Fruit fly (Drosophila melanogaster) whole organism, embryonic: Measurements from ENCODE around the gene CG42820.

Experiments used
- Atf3 ChIP-seq: fragments of 200-800 bp; sonication (Bioruptor generic); optimal IDR thresholded peaks from 3 replicates; lab custom pipeline; 2016; ENCODE audit warnings: missing biosample characterization, missing genetic modification characterization
- CG10209 ChIP-seq: fragments of 200-800 bp; sonication (Bioruptor generic); optimal IDR thresholded peaks from 3 replicates; lab custom pipeline; 2017; ENCODE audit warnings: missing biosample characterization, mild to moderate bottlenecking, missing genetic modification characterization, missing genetic modification reagents
- CG1024 ChIP-seq: fragments of 200-800 bp; sonication (Bioruptor generic); IDR thresholded peaks from 2 replicates; pipeline ENCODE4 v1.3.6; 2022; ENCODE audit warnings: missing biosample characterization, missing genetic modification characterization
- CG10366 ChIP-seq: fragments of 200-800 bp; sonication (Bioruptor generic); IDR thresholded peaks from 2 replicates; pipeline ENCODE4 v1.3.6; 2022; ENCODE audit warnings: missing biosample characterization, missing genetic modification characterization
- CG11093 ChIP-seq: fragments of 200-800 bp; sonication (Bioruptor generic); IDR thresholded peaks from 3 replicates; pipeline ENCODE4 v1.3.6; 2022; ENCODE audit warnings: missing biosample characterization, missing genetic modification characterization
- CG11695 ChIP-seq: fragments of 200-800 bp; sonication (Bioruptor generic); IDR thresholded peaks from 3 replicates; pipeline ENCODE4 v1.3.6; 2022; ENCODE audit warnings: missing biosample characterization, missing genetic modification characterization
- CG12391 ChIP-seq: fragments of 200-800 bp; sonication (Bioruptor generic); optimal IDR thresholded peaks from 3 replicates; lab custom pipeline; 2018; ENCODE audit warnings: missing biosample characterization, mild to moderate bottlenecking, missing genetic modification characterization, moderate library complexity
- CG16815 ChIP-seq: fragments of 200-800 bp; sonication (Bioruptor generic); optimal IDR thresholded peaks from 3 replicates; lab custom pipeline; 2017; ENCODE audit warnings: missing biosample characterization, mild to moderate bottlenecking, missing genetic modification characterization
- CG16863 ChIP-seq: fragments of 200-800 bp; sonication (Bioruptor generic); optimal IDR thresholded peaks from 3 replicates; lab custom pipeline; 2016; ENCODE audit warnings: missing biosample characterization, missing genetic modification characterization
- CG1832 ChIP-seq: fragments of 200-800 bp; sonication (Bioruptor generic); optimal IDR thresholded peaks from 2 replicates; lab custom pipeline; 2017; ENCODE audit warnings: missing biosample characterization, mild to moderate bottlenecking, missing genetic modification characterization, inconsistent platforms
- CG2120 ChIP-seq: fragments of 200-800 bp; sonication (Bioruptor generic); optimal IDR thresholded peaks from 3 replicates; lab custom pipeline; 2016; ENCODE audit warnings: missing biosample characterization, missing genetic modification characterization
- CG2889 ChIP-seq: fragments of 200-800 bp; sonication (Bioruptor generic); IDR thresholded peaks from 3 replicates; pipeline ENCODE4 v1.3.6; 2022; ENCODE audit warnings: missing biosample characterization, missing genetic modification characterization
- CG3065 ChIP-seq: fragments of 200-800 bp; sonication (Bioruptor generic); optimal IDR thresholded peaks from 2 replicates; lab custom pipeline; 2016; ENCODE audit warnings: missing biosample characterization, missing genetic modification characterization
- CG3726 ChIP-seq: fragments of 200-800 bp; sonication (Bioruptor generic); IDR thresholded peaks from 3 replicates; pipeline ENCODE4, ENCODE4 v1.3.6; 2022; ENCODE audit warnings: missing biosample characterization, missing genetic modification characterization
- CG7556 ChIP-seq: fragments of 200-800 bp; sonication (Bioruptor generic); optimal IDR thresholded peaks from 2 replicates; lab custom pipeline; 2017; ENCODE audit warnings: missing biosample characterization, mild to moderate bottlenecking, missing genetic modification characterization
- CG7963 ChIP-seq: fragments of 200-800 bp; sonication (Bioruptor generic); IDR thresholded peaks from 3 replicates; pipeline ENCODE4 v1.3.6; 2022; ENCODE audit warnings: missing biosample characterization, missing genetic modification characterization; ENCODE audit not compliant: partially characterized antibody
- CG7987 ChIP-seq: fragments of 200-800 bp; sonication (Bioruptor generic); optimal IDR thresholded peaks from 2 replicates; lab custom pipeline; 2018; ENCODE audit warnings: missing biosample characterization, mild to moderate bottlenecking, missing genetic modification characterization, moderate library complexity
- CG8281 ChIP-seq: fragments of 200-800 bp; sonication (Bioruptor generic); optimal IDR thresholded peaks from 2 replicates; lab custom pipeline; 2018; ENCODE audit warnings: missing biosample characterization, mild to moderate bottlenecking, missing genetic modification characterization, moderate library complexity
- CG8359 ChIP-seq: fragments of 200-800 bp; sonication (Bioruptor generic); optimal IDR thresholded peaks from 2 replicates; lab custom pipeline; 2017; ENCODE audit warnings: missing biosample characterization, mild to moderate bottlenecking, missing genetic modification characterization, borderline replicate concordance
- D ChIP-seq, 2 experiments: fragments of 200-800 bp in 1 of 2; fragments of >200 bp in 1 of 2; sonication (Bioruptor generic) in 1 of 2; optimal IDR thresholded peaks; 2 replicates in 1 of 2; 3 replicates in 1 of 2; lab custom pipeline; 2017; ENCODE audit warnings: mild to moderate bottlenecking in 1 of 2, missing biosample characterization in 1 of 2, missing genetic modification characterization in 1 of 2, missing genetic modification reagents in 1 of 2
- Dp ChIP-seq: fragments of 200-800 bp; sonication (Bioruptor generic); optimal IDR thresholded peaks from 2 replicates; lab custom pipeline; 2018; ENCODE audit warnings: missing biosample characterization, mild to moderate bottlenecking, missing genetic modification characterization, moderate library complexity
- Ets97D ChIP-seq: fragments of 200-800 bp; sonication (Bioruptor generic); optimal IDR thresholded peaks from 3 replicates; lab custom pipeline; 2016; ENCODE audit warnings: missing biosample characterization, missing genetic modification characterization
- H15 ChIP-seq: fragments of 200-800 bp; sonication (Bioruptor generic); IDR thresholded peaks from 3 replicates; pipeline ENCODE4 v1.3.6; 2022; ENCODE audit warnings: missing biosample characterization, missing genetic modification characterization
- Hr78 ChIP-seq, 2 experiments: fragments of 200-800 bp in 1 of 2; fragments of >200 bp in 1 of 2; sonication (Bioruptor generic) in 1 of 2; optimal IDR thresholded peaks; 2 replicates each; lab custom pipeline; 2017 to 2019; ENCODE audit warnings: missing biosample characterization in 2 of 2, missing genetic modification characterization in 2 of 2, mild to moderate bottlenecking in 1 of 2, moderate library complexity in 1 of 2
- MBD-R2 ChIP-seq: fragments of 200-800 bp; sonication (Bioruptor generic); IDR thresholded peaks from 2 replicates; pipeline ENCODE4 v1.3.6; 2022; ENCODE audit warnings: missing biosample characterization, missing genetic modification characterization
- NC2α ChIP-seq: fragments of 200-800 bp; sonication (Bioruptor generic); optimal IDR thresholded peaks from 2 replicates; lab custom pipeline; 2016; ENCODE audit warnings: missing biosample characterization, missing genetic modification characterization
- Sox100B ChIP-seq: fragments of 200-800 bp; sonication (Bioruptor generic); optimal IDR thresholded peaks from 3 replicates; lab custom pipeline; 2018; ENCODE audit warnings: missing biosample characterization, mild to moderate bottlenecking, missing genetic modification characterization
- Stat92E ChIP-seq, 3 experiments: fragments of >200 bp in 2 of 3; fragments of 200-800 bp in 1 of 3; sonication (Bioruptor generic) in 1 of 3; optimal IDR thresholded peaks; 2 replicates each; lab custom pipeline; 2017 to 2019; ENCODE audit warnings: missing biosample characterization in 3 of 3, missing genetic modification characterization in 3 of 3, mild to moderate bottlenecking in 1 of 3, moderate library complexity in 1 of 3
- cg ChIP-seq: fragments of 200-800 bp; sonication (Bioruptor generic); optimal IDR thresholded peaks from 3 replicates; lab custom pipeline; 2019; ENCODE audit warnings: missing biosample characterization, mild to moderate bottlenecking, missing genetic modification characterization, moderate library complexity
- dan ChIP-seq: fragments of 200-800 bp; sonication (Bioruptor generic); IDR thresholded peaks from 2 replicates; pipeline ENCODE4 v1.3.6; 2022; ENCODE audit warnings: missing biosample characterization, missing genetic modification characterization
- disco-r ChIP-seq: fragments of 200-800 bp; sonication (Bioruptor generic); optimal IDR thresholded peaks from 2 replicates; lab custom pipeline; 2016; ENCODE audit warnings: missing biosample characterization, missing genetic modification characterization
- dmrt99B ChIP-seq: fragments of 200-800 bp; sonication (Bioruptor generic); optimal IDR thresholded peaks from 2 replicates; lab custom pipeline; 2018; ENCODE audit warnings: missing biosample characterization, mild to moderate bottlenecking, missing genetic modification characterization, moderate library complexity
- ewg ChIP-seq: fragments of 200-800 bp; sonication (Bioruptor generic); optimal IDR thresholded peaks from 3 replicates; lab custom pipeline; 2017; ENCODE audit warnings: mild to moderate bottlenecking, missing biosample characterization, missing genetic modification reagents, missing genetic modification characterization
- fru ChIP-seq: fragments of >200 bp; optimal IDR thresholded peaks from 2 replicates; lab custom pipeline; 2017
- gfzf ChIP-seq: fragments of 200-800 bp; sonication (Bioruptor generic); optimal IDR thresholded peaks from 2 replicates; lab custom pipeline; 2016; ENCODE audit warnings: missing biosample characterization, mild to moderate bottlenecking, missing genetic modification characterization, moderate library complexity
- gro ChIP-seq: fragments of 200-800 bp; sonication (Bioruptor generic); optimal IDR thresholded peaks from 2 replicates; lab custom pipeline; 2016; ENCODE audit warnings: missing biosample characterization, missing genetic modification characterization
- hb ChIP-seq: fragments of 200-800 bp; sonication (Bioruptor generic); IDR thresholded peaks from 3 replicates; pipeline ENCODE4 v1.3.6; 2022; ENCODE audit warnings: missing biosample characterization, missing genetic modification characterization; ENCODE audit not compliant: partially characterized antibody
- hbn ChIP-seq: fragments of 200-800 bp; sonication (Bioruptor generic); IDR thresholded peaks from 2 replicates; pipeline ENCODE4 v1.3.6; 2022; ENCODE audit warnings: missing biosample characterization, missing genetic modification characterization; ENCODE audit not compliant: partially characterized antibody
- ind ChIP-seq: fragments of 200-800 bp; sonication (Bioruptor generic); optimal IDR thresholded peaks from 3 replicates; lab custom pipeline; 2016; ENCODE audit warnings: missing biosample characterization, missing genetic modification characterization
- inv ChIP-seq: fragments of 200-800 bp; sonication (Bioruptor generic); IDR thresholded peaks from 2 replicates; pipeline ENCODE4 v1.3.6; 2022; ENCODE audit warnings: missing biosample characterization, missing genetic modification characterization; ENCODE audit not compliant: partially characterized antibody
- lmd ChIP-seq: fragments of 200-800 bp; sonication (Bioruptor generic); IDR thresholded peaks from 2 replicates; pipeline ENCODE4 v1.3.6; 2022; ENCODE audit warnings: missing biosample characterization, missing genetic modification characterization
- seq ChIP-seq: fragments of 200-800 bp; sonication (Bioruptor generic); IDR thresholded peaks from 2 replicates; pipeline ENCODE4 v1.3.6; 2022; ENCODE audit warnings: missing biosample characterization, missing genetic modification characterization
- sim ChIP-seq: fragments of 200-800 bp; sonication (Bioruptor generic); IDR thresholded peaks from 2 replicates; pipeline ENCODE4 v1.3.6; 2022; ENCODE audit warnings: missing biosample characterization, missing genetic modification characterization
- sna ChIP-seq: fragments of 200-800 bp; sonication (Bioruptor generic); IDR thresholded peaks from 2 replicates; pipeline ENCODE4 v1.3.6; 2022; ENCODE audit warnings: missing biosample characterization, missing genetic modification characterization; ENCODE audit not compliant: partially characterized antibody
- trem ChIP-seq: fragments of 200-800 bp; optimal IDR thresholded peaks from 3 replicates; lab custom pipeline; 2019; ENCODE audit warnings: missing biosample characterization, mild to moderate bottlenecking, missing genetic modification characterization, moderate library complexity
- unpg ChIP-seq: fragments of 200-800 bp; sonication (Bioruptor generic); optimal IDR thresholded peaks from 3 replicates; lab custom pipeline; 2018; ENCODE audit warnings: missing biosample characterization, mild to moderate bottlenecking, missing genetic modification characterization, moderate library complexity
- usp ChIP-seq: fragments of >200 bp; optimal IDR thresholded peaks from 2 replicates; lab custom pipeline; 2017; ENCODE audit warnings: missing biosample characterization, missing genetic modification characterization
- zen ChIP-seq: fragments of 200-800 bp; sonication (Bioruptor generic); optimal IDR thresholded peaks from 3 replicates; lab custom pipeline; 2018; ENCODE audit warnings: missing biosample characterization, mild to moderate bottlenecking, missing genetic modification characterization, moderate library complexity

Gene CG42820

dm6 chr2L:8362273-8362954 is 29.8 kb downstream of the CG42820 start, which contains the start of gene CG7627 (continued):
- TF ChIP-seq CG1024 (GFP tag; lab: Robert Waterston, UW) (peak; percentile 46; the same call in 1 of the 2 replicates), Stat92E (GFP tag; optimal IDR thresholded peaks at IDR 0.05; lab: Kevin White, UChicago) (no peak), gro (peak; percentile 75), CG2889 (peak; percentile 50; the same call in 1 of the 3 replicates), dmrt99B (peak; percentile 83), CG3726 (GFP tag; lab: Robert Waterston, UW) (0 out of 3 replicates have a peak, but pooled peaks have one; percentile 51), D (optimal IDR thresholded peaks at IDR 0.05; lab: Kevin White, UChicago) (no peak), D (GFP tag; optimal IDR thresholded peaks at IDR 0.05; lab: Kevin White, UChicago) (peak; percentile 51), CG12391 (tag; lab: Kevin White, UChicago) (peak; percentile 77), usp (GFP tag; lab: Kevin White, UChicago) (no peak), CG2120 (GFP tag; lab: Kevin White, UChicago) (peak; percentile 89), CG7963 (GFP tag; lab: Robert Waterston, UW) (no peak), sna (no peak), Hr78 (GFP tag; optimal IDR thresholded peaks at IDR 0.05; lab: Kevin White, UChicago) (peak in 1 of 2 experiments; percentile 15), zen (tag; lab: Kevin White, UChicago) (peak; percentile 11), inv (GFP tag; lab: Robert Waterston, UW) (no peak), NC2α (GFP tag; lab: Kevin White, UChicago) (peak; percentile 12), CG7987 (peak; percentile 38), CG8359 (peak; percentile 39), MBD-R2 (GFP tag; lab: Robert Waterston, UW) (no peak; the same call in 1 of the 2 replicates), ind (GFP tag; lab: Kevin White, UChicago) (peak; percentile 78), CG7556 (GFP tag; lab: Kevin White, UChicago) (peak; percentile 85), CG11695 (GFP tag; lab: Robert Waterston, UW) (peak; percentile 72; the same call in 2 of the 3 replicates), CG8281 (tag; lab: Kevin White, UChicago) (peak; percentile 50), ewg (GFP tag; lab: Kevin White, UChicago) (peak; percentile 47), disco-r (GFP tag; lab: Kevin White, UChicago) (peak; percentile 74), CG10366 (GFP tag; lab: Robert Waterston, UW) (peak; percentile 73), Sox100B (GFP tag; lab: Kevin White, UChicago) (peak; percentile 79), H15 (no peak; the same call in 2 of the 3 replicates), CG11093 (GFP tag; lab: Robert Waterston, UW) (peak; percentile 63; the same call in 1 of the 3 replicates), dan (GFP tag; lab: Robert Waterston, UW) (no peak), hb (GFP tag; lab: Robert Waterston, UW) (no peak), lmd (GFP tag; lab: Robert Waterston, UW) (peak; percentile 85), unpg (GFP tag; lab: Kevin White, UChicago) (peak; percentile 70), gfzf (GFP tag; lab: Kevin White, UChicago) (no peak), CG1832 (no peak), hbn (GFP tag; lab: Robert Waterston, UW) (no peak), CG16815 (GFP tag; lab: Kevin White, UChicago) (peak; percentile 76), Dp (GFP tag; lab: Kevin White, UChicago) (no peak), Atf3 (GFP tag; lab: Kevin White, UChicago) (peak; percentile 44), CG10209 (GFP tag; lab: Kevin White, UChicago) (peak; percentile 79), cg (GFP tag; lab: Kevin White, UChicago) (no peak), CG3065 (GFP tag; lab: Kevin White, UChicago) (no peak), seq (GFP tag; lab: Robert Waterston, UW) (peak; percentile 71), fru (lab: Kevin White, UChicago) (no peak), trem (tag; lab: Kevin White, UChicago) (peak; percentile 25), CG16863 (peak; percentile 40), Ets97D (GFP tag; lab: Kevin White, UChicago) (peak; percentile 42), sim (GFP tag; lab: Robert Waterston, UW) (peak; percentile 57)
